Worm (Caenorhabditis elegans) whole organism, L2 larva: ENCODE data around the gene pes-5.

Source experiments
- R02D3.7 ChIP-seq: fragments of 150-350 bp; optimal IDR thresholded peaks from 2 replicates; lab custom pipeline; 2014; ENCODE audit warnings: missing biosample characterization, missing genetic modification characterization
- ama-1 ChIP-seq: fragments of 150-350 bp; optimal IDR thresholded peaks from 2 replicates; lab custom pipeline; 2018; ENCODE audit warnings: inconsistent platforms

DNA sequence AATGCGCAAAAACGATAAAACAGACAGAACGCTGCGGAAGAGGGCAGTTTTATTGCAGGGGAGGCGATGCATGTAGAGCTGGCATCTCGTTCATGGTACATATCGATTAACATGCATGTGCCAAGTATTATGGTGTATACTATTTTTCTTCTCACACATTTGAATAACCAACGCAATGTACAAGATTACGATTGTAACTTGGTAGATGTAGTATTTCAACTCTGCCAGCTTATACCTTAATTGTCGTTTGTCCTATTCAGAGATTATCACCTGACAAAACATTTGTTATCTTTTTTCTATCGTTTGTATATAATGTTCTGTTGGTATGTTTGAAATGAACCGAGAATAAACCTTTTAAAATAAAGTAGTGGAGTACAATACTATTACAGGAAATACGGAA, at the start of gene pes-5:
- no peak for TF ChIP-seq ama-1 (lab: Kevin White, UChicago)
- no peak for TF ChIP-seq R02D3.7 (tag; lab: Kevin White, UChicago)
